Worm (Caenorhabditis elegans): ENCODE measurements around the gene lipl-8.

DNA sequence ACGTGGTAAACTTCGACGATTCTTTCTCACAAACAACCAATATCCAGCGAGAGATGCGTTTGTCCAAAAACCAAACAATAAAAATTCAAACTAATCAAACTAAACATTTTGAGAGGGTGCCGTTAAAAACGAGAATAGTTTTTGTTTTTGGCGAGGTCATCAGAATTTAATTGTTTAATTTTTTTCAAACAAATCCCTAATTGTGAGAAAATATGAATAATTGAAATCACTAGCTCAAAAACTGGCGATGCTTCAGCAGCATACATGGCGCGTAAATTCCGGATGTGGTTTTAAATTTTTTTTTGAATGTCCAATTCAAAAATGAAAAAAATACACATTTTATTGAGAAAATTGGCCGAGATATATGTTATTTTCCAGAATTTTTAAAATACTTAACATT lies 29.0 kb downstream of the lipl-8 start, which contains the start of gene R08A2.1:
- no peak for TF ChIP-seq unc-62 (GFP tag; optimal IDR thresholded peaks at IDR 0.05 in 1 of 2)
- no peak for TF ChIP-seq unc-62 (tag; optimal IDR thresholded peaks at IDR 0.05)
- TF ChIP-seq ama-1 (optimal IDR thresholded peaks at IDR 0.05), result no peak
- TF ChIP-seq nhr-25 (tag; optimal IDR thresholded peaks at IDR 0.05; ENCODE audit: borderline replicate concordance, insufficient read depth), result no peak
- no peak for TF ChIP-seq R02D3.7 (tag; optimal IDR thresholded peaks at IDR 0.05)
- no peak for TF ChIP-seq lin-39 (tag; optimal IDR thresholded peaks at IDR 0.05)
- TF ChIP-seq tag-97 (GFP tag; IDR thresholded peaks at IDR 0.05), result no peak

All from whole organism, L4 larva.